Worm (Caenorhabditis elegans) whole organism, L3 larva: ENCODE measurements around the gene sre-13.

Experiments used
- R02D3.7 ChIP-seq: fragments of 150-350 bp; optimal IDR thresholded peaks from 2 replicates; lab custom pipeline; 2014; ENCODE audit warnings: missing biosample characterization, missing genetic modification characterization
- ZK546.5 ChIP-seq: sonication (generic microtip); optimal IDR thresholded peaks from 2 replicates; lab custom pipeline; 2017; ENCODE audit warnings: missing biosample characterization, missing genetic modification characterization
- aly-2 ChIP-seq: fragments of 150-350 bp; optimal IDR thresholded peaks from 2 replicates; lab custom pipeline; 2014; ENCODE audit warnings: missing biosample characterization, missing genetic modification characterization
- ceh-82 ChIP-seq: fragments of 150-350 bp; optimal IDR thresholded peaks from 2 replicates; lab custom pipeline; 2014; ENCODE audit warnings: missing biosample characterization, missing genetic modification characterization
- egl-27 ChIP-seq: sonication (generic microtip); optimal IDR thresholded peaks from 4 replicates; lab custom pipeline; 2017; ENCODE audit warnings: missing biosample characterization, missing genetic modification reagents, missing genetic modification characterization
- elt-1 ChIP-seq: fragments of 150-350 bp; optimal IDR thresholded peaks from 2 replicates; lab custom pipeline; 2014; ENCODE audit warnings: missing biosample characterization, missing genetic modification characterization
- elt-2 ChIP-seq: sonication (generic microtip); optimal IDR thresholded peaks from 2 replicates; lab custom pipeline; 2016; ENCODE audit warnings: missing genetic modification reagents, mild to moderate bottlenecking, missing genetic modification characterization, missing compliant biosample characterization
- elt-3 ChIP-seq, 3 experiments: fragments of 150-350 bp in 1 of 3; sonication (generic microtip) in 2 of 3; optimal IDR thresholded peaks; 2 replicates in 2 of 3; 4 replicates in 1 of 3; lab custom pipeline; 2014 to 2017; ENCODE audit warnings: missing biosample characterization in 3 of 3, missing genetic modification characterization in 3 of 3
- fkh-10 ChIP-seq: sonication (generic microtip); optimal IDR thresholded peaks from 2 replicates; lab custom pipeline; 2017; ENCODE audit warnings: missing biosample characterization, missing genetic modification reagents, missing genetic modification characterization
- fos-1 ChIP-seq: fragments of 150-350 bp; optimal IDR thresholded peaks from 2 replicates; lab custom pipeline; 2014; ENCODE audit warnings: missing biosample characterization, missing genetic modification characterization
- lin-39 ChIP-seq: fragments of 150-350 bp; optimal IDR thresholded peaks from 2 replicates; lab custom pipeline; 2018; ENCODE audit warnings: missing biosample characterization, missing genetic modification reagents, missing genetic modification characterization
- mml-1 ChIP-seq: fragments of 150-350 bp; sonication (generic microtip); optimal IDR thresholded peaks from 3 replicates; lab custom pipeline; 2014; ENCODE audit warnings: missing biosample characterization, missing genetic modification characterization
- nfya-1 ChIP-seq: sonication (generic microtip); optimal IDR thresholded peaks from 2 replicates; lab custom pipeline; 2017; ENCODE audit warnings: missing genetic modification characterization, mild to moderate bottlenecking, missing compliant biosample characterization, antibody characterized with exemption, moderate library complexity; ENCODE audit not compliant: insufficient read depth
- nhr-11 ChIP-seq: fragments of 150-350 bp; optimal IDR thresholded peaks from 2 replicates; lab custom pipeline; 2014; ENCODE audit warnings: missing biosample characterization, missing genetic modification characterization
- nhr-12 ChIP-seq: fragments of 150-350 bp; optimal IDR thresholded peaks from 2 replicates; lab custom pipeline; 2014; ENCODE audit warnings: missing biosample characterization, missing genetic modification characterization
- nhr-23 ChIP-seq: fragments of 150-350 bp; optimal IDR thresholded peaks from 2 replicates; lab custom pipeline; 2014; ENCODE audit warnings: missing biosample characterization, missing genetic modification reagents, missing genetic modification characterization
- nhr-25 ChIP-seq: sonication (generic microtip); optimal IDR thresholded peaks from 2 replicates; lab custom pipeline; 2017; ENCODE audit warnings: missing biosample characterization, missing genetic modification characterization
- nhr-28 ChIP-seq: fragments of 150-350 bp; optimal IDR thresholded peaks from 2 replicates; lab custom pipeline; 2014; ENCODE audit warnings: missing biosample characterization, missing genetic modification characterization
- nhr-43 ChIP-seq: sonication (generic microtip); optimal IDR thresholded peaks from 2 replicates; lab custom pipeline; 2016; ENCODE audit warnings: mild to moderate bottlenecking, missing genetic modification characterization, missing compliant biosample characterization; ENCODE audit not compliant: poor library complexity, severe bottlenecking
- nhr-76 ChIP-seq: fragments of 150-350 bp; sonication (generic microtip); optimal IDR thresholded peaks from 5 replicates; lab custom pipeline; 2014; ENCODE audit warnings: missing biosample characterization, missing genetic modification characterization
- pha-4 ChIP-seq: fragments of 150-350 bp; optimal IDR thresholded peaks from 2 replicates; lab custom pipeline; 2014; ENCODE audit warnings: missing biosample characterization, missing genetic modification reagents, missing genetic modification characterization
- pqm-1 ChIP-seq: fragments of 150-350 bp; optimal IDR thresholded peaks from 2 replicates; lab custom pipeline; 2017; ENCODE audit warnings: missing biosample characterization, missing genetic modification characterization, inconsistent platforms
- sea-2 ChIP-seq: fragments of 150-350 bp; sonication (generic microtip); optimal IDR thresholded peaks from 4 replicates; lab custom pipeline; 2014; ENCODE audit warnings: missing biosample characterization, missing genetic modification reagents, missing genetic modification characterization
- unc-39 ChIP-seq: sonication (generic microtip); optimal IDR thresholded peaks from 4 replicates; lab custom pipeline; 2017; ENCODE audit warnings: missing biosample characterization, missing genetic modification characterization
- zag-1 ChIP-seq: fragments of 150-350 bp; optimal IDR thresholded peaks from 2 replicates; lab custom pipeline; 2014; ENCODE audit warnings: missing biosample characterization, missing genetic modification characterization
- ztf-11 ChIP-seq: fragments of 150-350 bp; optimal IDR thresholded peaks from 2 replicates; lab custom pipeline; 2014; ENCODE audit warnings: missing biosample characterization, missing genetic modification characterization
- ztf-4 ChIP-seq: fragments of 150-350 bp; optimal IDR thresholded peaks from 2 replicates; lab custom pipeline; 2014; ENCODE audit warnings: missing biosample characterization, missing genetic modification characterization

The sre-13 gene

DNA sequence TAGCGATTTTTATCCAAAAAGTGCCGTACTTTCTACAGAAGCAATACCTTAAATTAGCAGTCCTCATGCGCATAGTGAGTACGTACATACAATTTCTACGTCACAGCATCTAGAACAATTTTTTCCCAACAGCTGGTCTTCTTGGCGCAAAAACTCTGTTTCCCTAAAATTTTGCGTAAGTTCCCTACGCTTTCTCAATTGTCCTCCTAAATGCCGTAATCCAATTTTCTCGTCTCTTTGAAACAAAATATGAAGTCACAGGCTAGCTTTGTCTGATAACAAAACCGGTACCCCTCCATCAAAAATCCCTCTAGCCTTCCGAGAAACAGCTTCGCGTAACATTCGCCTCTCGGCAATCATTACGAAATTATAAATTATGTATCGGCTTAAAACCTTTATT lies 3.8 kb downstream of the sre-13 start, which contains the start of gene C38C6.3:
Gene C38C6.3, plus strand, starts transcription at position 301 of the 400 bp plus-strand sequence.
- no peak for TF ChIP-seq zag-1 (tag; lab: Kevin White, UChicago)
- TF ChIP-seq ZK546.5 (tag; lab: Kevin White, UChicago), result no peak
- no peak for TF ChIP-seq pqm-1 (tag; lab: Kevin White, UChicago)
- TF ChIP-seq nfya-1 (tag; lab: Kevin White, UChicago), result no peak
- no peak for TF ChIP-seq elt-3 (tag; optimal IDR thresholded peaks at IDR 0.05; lab: Kevin White, UChicago)
- TF ChIP-seq nhr-23 (tag; lab: Kevin White, UChicago), result no peak

DNA sequence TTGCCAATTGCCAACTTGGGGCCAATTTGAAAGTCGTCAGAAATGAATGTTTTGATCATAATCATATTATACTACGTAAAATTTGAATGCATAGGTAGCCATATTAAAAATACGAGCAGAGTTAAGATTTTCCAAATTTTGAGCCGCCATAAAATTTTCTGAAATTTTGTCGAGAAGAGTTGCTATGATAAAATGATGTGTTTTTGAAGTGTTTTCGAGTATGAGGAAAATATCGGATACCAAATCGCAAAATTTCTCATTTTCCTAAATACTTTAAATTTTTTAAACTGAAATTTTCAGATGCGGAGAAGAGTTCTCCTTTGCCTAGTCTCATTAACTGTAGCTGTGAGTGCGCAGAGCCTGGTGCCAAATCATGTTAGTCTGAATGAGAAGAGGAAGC lies 9.3 kb downstream of the sre-13 start, which contains the start of gene tag-297:
Gene tag-297, plus strand, starts transcription at position 301 of the 400 bp plus-strand sequence.
- TF ChIP-seq aly-2 (tag; lab: Kevin White, UChicago), result no peak
- no peak for TF ChIP-seq nhr-43 (tag; lab: Kevin White, UChicago)
- TF ChIP-seq mml-1, result no peak
- no peak for TF ChIP-seq nhr-11
- TF ChIP-seq egl-27 (tag; lab: Kevin White, UChicago), result no peak
- no peak for TF ChIP-seq R02D3.7 (tag; lab: Kevin White, UChicago)
- no peak for TF ChIP-seq sea-2 (GFP tag; lab: Kevin White, UChicago)
- TF ChIP-seq pha-4 (tag; lab: Kevin White, UChicago), result no peak
- TF ChIP-seq elt-2 (tag; lab: Kevin White, UChicago), result no peak

DNA sequence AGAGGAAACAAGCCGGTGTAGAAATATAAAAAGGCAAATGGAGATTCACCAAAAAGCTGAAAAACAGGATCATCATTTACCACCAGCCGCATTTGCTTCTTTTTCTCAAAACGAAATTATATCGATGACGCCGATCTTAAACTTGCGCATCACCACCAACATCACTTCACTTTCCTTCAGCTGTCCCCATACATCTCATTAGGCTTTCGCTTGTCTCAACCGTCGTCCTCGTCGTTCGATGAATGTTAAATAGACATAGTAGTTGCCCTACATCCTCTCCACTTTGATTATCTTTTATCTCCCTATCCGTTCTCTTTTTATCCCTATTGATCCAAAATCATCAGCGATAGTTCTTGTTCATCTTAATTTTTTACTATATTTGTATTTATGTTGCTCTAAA lies 9.8 kb downstream of the sre-13 start:
- TF ChIP-seq sea-2 (GFP tag; lab: Kevin White, UChicago) (no peak), nhr-12 (tag; lab: Kevin White, UChicago) (no peak), ztf-11 (no peak), fkh-10 (GFP tag; lab: Kevin White, UChicago) (no peak), aly-2 (tag; lab: Kevin White, UChicago) (no peak), lin-39 (tag; lab: Kevin White, UChicago) (no peak), nhr-23 (tag; lab: Kevin White, UChicago) (peak; percentile 22), nhr-25 (peak; percentile 19), unc-39 (no peak), zag-1 (tag; lab: Kevin White, UChicago) (no peak), nhr-28 (tag; lab: Kevin White, UChicago) (no peak), ceh-82 (tag; lab: Kevin White, UChicago) (no peak)

DNA sequence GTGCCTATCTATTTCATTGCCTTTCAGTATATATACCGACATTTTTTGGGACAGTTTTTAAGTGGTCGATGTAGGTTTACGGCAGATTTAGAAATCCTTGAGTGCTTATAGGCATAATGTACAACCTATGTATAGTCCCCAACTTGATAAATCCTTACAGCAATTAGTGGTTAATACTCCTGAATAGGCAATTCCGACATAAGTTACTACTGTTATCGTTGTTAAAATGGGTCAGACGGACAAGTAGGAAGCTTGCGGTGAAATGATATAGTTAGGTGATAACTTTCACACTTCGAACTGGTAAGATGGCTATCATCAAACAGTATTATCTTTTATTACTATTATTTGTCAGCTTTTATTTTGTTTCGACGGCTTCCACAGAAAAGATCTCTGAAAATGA lies 13.9 kb downstream of the sre-13 start, which contains the start of gene mltn-10:
Gene mltn-10, plus strand, starts transcription at position 301 of the 400 bp plus-strand sequence.
- TF ChIP-seq R02D3.7 (tag; lab: Kevin White, UChicago), result no peak

DNA sequence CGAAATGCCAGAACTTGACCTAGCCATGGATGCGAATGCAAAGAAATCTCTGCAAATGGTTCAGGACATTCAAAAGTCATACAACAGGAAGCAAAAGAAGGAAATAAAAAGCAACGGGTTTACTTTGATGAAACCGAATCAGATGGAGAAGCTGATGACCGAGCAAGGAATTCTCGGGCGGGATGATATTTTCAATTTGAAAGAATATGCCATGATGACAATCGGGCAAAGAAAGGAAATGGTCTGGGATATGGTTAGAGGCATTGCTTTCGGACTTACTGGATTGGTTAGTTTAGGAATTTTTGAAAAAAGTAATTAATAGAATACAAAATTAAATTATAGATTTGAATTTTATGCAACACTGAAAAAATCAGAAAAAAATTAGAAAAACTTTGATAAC lies 15.9 kb downstream of the sre-13 start:
- TF ChIP-seq egl-27 (tag; lab: Kevin White, UChicago) (no peak), pha-4 (tag; lab: Kevin White, UChicago) (no peak)

DNA sequence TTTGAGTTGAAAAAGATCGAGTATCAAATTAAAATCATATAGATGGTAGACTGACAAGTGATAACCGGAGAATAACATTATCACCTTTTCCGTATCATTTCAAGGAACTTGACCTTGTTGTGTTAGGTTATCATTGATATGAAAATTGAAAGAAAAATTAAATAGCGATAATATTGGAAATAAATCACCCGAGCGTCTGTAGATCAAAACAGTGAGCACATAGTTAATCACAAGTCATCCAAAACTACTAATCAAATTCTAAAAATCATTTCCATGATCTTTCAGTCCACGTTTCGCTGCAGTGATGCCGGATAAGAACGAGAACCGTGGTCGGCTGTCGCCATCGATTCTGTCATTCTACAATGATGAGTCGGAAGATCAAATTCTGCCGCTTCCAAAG lies 16.8 kb downstream of the sre-13 start:
- no peak for TF ChIP-seq elt-1 (tag; lab: Kevin White, UChicago)
- peak in 2 of 3 experiments; percentile 3 to 68 for TF ChIP-seq elt-3 (tag; optimal IDR thresholded peaks at IDR 0.05; lab: Kevin White, UChicago)
- peak; percentile 74 for TF ChIP-seq nhr-43 (tag; lab: Kevin White, UChicago)

DNA sequence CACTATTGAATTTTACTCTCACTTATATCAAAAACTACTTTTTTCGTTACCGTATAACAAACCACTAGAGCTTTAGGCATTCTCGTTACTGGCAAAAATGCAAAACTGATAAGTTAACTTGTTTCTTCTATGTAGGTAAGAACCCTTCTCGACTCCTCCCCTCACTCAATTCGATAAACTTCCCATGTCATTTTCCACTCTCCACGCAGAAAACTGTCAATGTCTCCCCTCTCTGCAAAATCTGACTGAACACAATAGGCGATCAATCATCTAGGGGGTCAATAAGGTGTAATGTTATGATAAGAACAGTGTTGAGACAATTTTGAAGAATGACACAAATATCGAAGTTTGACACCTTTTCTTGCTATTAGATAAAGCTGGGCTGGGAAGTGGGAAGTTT lies 17.9 kb downstream of the sre-13 start:
- no peak for TF ChIP-seq R02D3.7 (tag; lab: Kevin White, UChicago)
- no peak for TF ChIP-seq nhr-12 (tag; lab: Kevin White, UChicago)
- TF ChIP-seq ztf-4 (tag; lab: Kevin White, UChicago), result no peak
- peak; percentile 19 for TF ChIP-seq nhr-25
- no peak for TF ChIP-seq nhr-11
- peak; percentile 10 for TF ChIP-seq nhr-23 (tag; lab: Kevin White, UChicago)

DNA sequence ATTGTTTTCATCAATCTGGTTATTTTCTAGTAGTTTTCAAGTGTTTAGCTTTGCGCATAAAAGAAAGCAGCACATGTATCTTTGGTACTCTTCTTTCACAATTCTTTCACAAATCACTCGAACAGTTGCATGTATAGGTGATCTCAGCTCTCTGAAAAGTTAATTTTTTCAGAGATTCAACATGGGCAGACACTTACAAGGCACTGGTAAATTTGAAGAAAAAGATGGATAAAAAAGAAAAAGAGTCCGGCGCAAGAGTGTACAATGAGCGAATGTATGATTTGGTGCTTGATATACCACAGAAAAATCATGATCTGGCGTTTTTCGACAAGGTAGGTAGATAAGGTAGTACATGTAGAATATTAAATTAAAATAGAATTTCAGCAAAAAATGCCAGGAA lies 18.5 kb downstream of the sre-13 start:
- no peak for TF ChIP-seq mml-1
- no peak for TF ChIP-seq fos-1 (tag; lab: Kevin White, UChicago)
- no peak for TF ChIP-seq ZK546.5 (tag; lab: Kevin White, UChicago)
- no peak for TF ChIP-seq nhr-28 (tag; lab: Kevin White, UChicago)
- no peak for TF ChIP-seq nhr-43 (tag; lab: Kevin White, UChicago)
- no peak for TF ChIP-seq nhr-76
- no peak for TF ChIP-seq egl-27 (tag; lab: Kevin White, UChicago)
- TF ChIP-seq ztf-11, result no peak
